Worm (Caenorhabditis elegans) whole organism, L4 larva: Measurements from ENCODE around the gene ZK177.12.

ENCODE experiments used
- F44E2.7 ChIP-seq: fragments of 200-800 bp; sonication (Bioruptor generic); IDR thresholded peaks from 2 replicates; pipeline ENCODE4 v2.1.2; 2022; ENCODE audit warnings: missing genetic modification characterization, missing compliant biosample characterization
- R02D3.7 ChIP-seq: fragments of 150-350 bp; sonication (generic microtip); optimal IDR thresholded peaks from 3 replicates; lab custom pipeline; 2014; ENCODE audit warnings: missing biosample characterization, missing genetic modification characterization
- T20F7.1 ChIP-seq: fragments of 200-800 bp; sonication (Bioruptor generic); optimal IDR thresholded peaks from 2 replicates; lab custom pipeline; 2018; ENCODE audit warnings: mild to moderate bottlenecking, missing genetic modification characterization, missing compliant biosample characterization
- T26A8.4 ChIP-seq: fragments of 200-800 bp; sonication (Bioruptor generic); IDR thresholded peaks from 2 replicates; pipeline ENCODE4 v1.3.6; 2022; ENCODE audit warnings: missing genetic modification characterization, missing compliant biosample characterization
- ZK337.2 ChIP-seq: fragments of 200-800 bp; sonication (Bioruptor generic); IDR thresholded peaks from 2 replicates; pipeline ENCODE4 v1.3.6; 2022; ENCODE audit warnings: missing genetic modification reagents, missing genetic modification characterization, missing compliant biosample characterization
- aha-1 ChIP-seq: fragments of 150-350 bp; peaks from one replicate; lab custom pipeline; 2014; ENCODE audit warnings: missing biosample characterization, missing genetic modification characterization
- aly-2 ChIP-seq: sonication (generic microtip); optimal IDR thresholded peaks from 2 replicates; lab custom pipeline; 2018; ENCODE audit warnings: missing biosample characterization, missing genetic modification characterization
- ama-1 ChIP-seq: fragments of 150-350 bp; optimal IDR thresholded peaks from 2 replicates; lab custom pipeline; 2014; ENCODE audit warnings: inconsistent platforms, mixed read lengths
- arid-1 ChIP-seq: fragments of 200-800 bp; sonication (Bioruptor generic); conservative IDR thresholded peaks from 2 replicates; pipeline ENCODE4 v1.3.6; 2022; ENCODE audit warnings: missing genetic modification reagents, missing genetic modification characterization, missing compliant biosample characterization
- attf-4 ChIP-seq: sonication (generic microtip); optimal IDR thresholded peaks from 3 replicates; lab custom pipeline; 2017; ENCODE audit warnings: missing biosample characterization, missing genetic modification characterization
- ceh-44 ChIP-seq: fragments of 200-800 bp; sonication (Bioruptor generic); IDR thresholded peaks from 2 replicates; pipeline ENCODE4 v1.3.6; 2022; ENCODE audit warnings: missing genetic modification reagents, missing genetic modification characterization, missing compliant biosample characterization
- ceh-62 ChIP-seq: sonication (generic microtip); optimal IDR thresholded peaks from 2 replicates; lab custom pipeline; 2017; ENCODE audit warnings: missing biosample characterization, missing genetic modification characterization
- ctbp-1 ChIP-seq: fragments of 200-800 bp; sonication (Bioruptor generic); IDR thresholded peaks from 2 replicates; pipeline ENCODE4 v1.3.6; 2022; ENCODE audit warnings: missing genetic modification reagents, missing genetic modification characterization, missing compliant biosample characterization
- dmd-8 ChIP-seq: fragments of 200-800 bp; sonication (Bioruptor generic); IDR thresholded peaks from 2 replicates; pipeline ENCODE4 v1.3.6; 2022; ENCODE audit warnings: missing genetic modification characterization, missing compliant biosample characterization
- dmd-9 ChIP-seq: fragments of 200-800 bp; sonication (Bioruptor generic); IDR thresholded peaks from 2 replicates; pipeline ENCODE4 v1.3.6; 2022; ENCODE audit warnings: missing genetic modification reagents, missing genetic modification characterization, missing compliant biosample characterization
- dpl-1 ChIP-seq: fragments of 150-350 bp; optimal IDR thresholded peaks from 2 replicates; lab custom pipeline; 2014; ENCODE audit warnings: missing biosample characterization, missing genetic modification reagents, missing genetic modification characterization
- dve-1 ChIP-seq: sonication (generic microtip); optimal IDR thresholded peaks from 2 replicates; lab custom pipeline; 2017; ENCODE audit warnings: antibody characterized with exemption, mild to moderate bottlenecking, missing genetic modification characterization, missing compliant biosample characterization; ENCODE audit not compliant: insufficient read depth
- fkh-10 ChIP-seq: fragments of 150-350 bp; optimal IDR thresholded peaks from 2 replicates; lab custom pipeline; 2014; ENCODE audit warnings: missing biosample characterization, missing genetic modification reagents, missing genetic modification characterization
- gei-8 ChIP-seq: fragments of 200-800 bp; sonication (Bioruptor generic); optimal IDR thresholded peaks from 2 replicates; lab custom pipeline; 2018; ENCODE audit warnings: mild to moderate bottlenecking, missing genetic modification characterization, missing compliant biosample characterization
- hlh-11 ChIP-seq: fragments of 200-800 bp; sonication (Bioruptor generic); optimal IDR thresholded peaks from 2 replicates; lab custom pipeline; 2018; ENCODE audit warnings: mild to moderate bottlenecking, missing genetic modification characterization, missing compliant biosample characterization
- hmg-1.1 ChIP-seq: fragments of 200-800 bp; sonication (Bioruptor generic); IDR thresholded peaks from 2 replicates; pipeline ENCODE4 v1.3.6; 2022; ENCODE audit warnings: missing genetic modification reagents, missing genetic modification characterization, missing compliant biosample characterization
- lir-3 ChIP-seq: sonication (generic microtip); optimal IDR thresholded peaks from 2 replicates; lab custom pipeline; 2016; ENCODE audit warnings: mild to moderate bottlenecking, missing genetic modification characterization, missing compliant biosample characterization
- madf-5 ChIP-seq, 2 experiments: fragments of 200-800 bp; sonication (Bioruptor generic); IDR thresholded peaks; 2 replicates each; pipeline ENCODE4 v1.3.6; 2022; ENCODE audit warnings: missing compliant biosample characterization in 2 of 2, missing genetic modification characterization in 2 of 2
- madf-9 ChIP-seq: fragments of 200-800 bp; sonication (Bioruptor generic); conservative IDR thresholded peaks from 2 replicates; pipeline ENCODE4 v1.3.6; 2022; ENCODE audit warnings: missing genetic modification reagents, missing genetic modification characterization, missing compliant biosample characterization
- mep-1 ChIP-seq: fragments of 150-350 bp; sonication (generic microtip); optimal IDR thresholded peaks from 3 replicates; lab custom pipeline; 2014; ENCODE audit warnings: missing biosample characterization, missing genetic modification characterization
- mxl-2 ChIP-seq: fragments of 200-800 bp; sonication (Bioruptor generic); conservative IDR thresholded peaks from 2 replicates; pipeline ENCODE4 v1.3.6; 2022; ENCODE audit warnings: missing genetic modification reagents, missing genetic modification characterization, missing compliant biosample characterization
- nhr-111 ChIP-seq: fragments of 200-800 bp; sonication (Bioruptor generic); optimal IDR thresholded peaks from 2 replicates; lab custom pipeline; 2018; ENCODE audit warnings: mild to moderate bottlenecking, missing genetic modification characterization, missing compliant biosample characterization
- nhr-41 ChIP-seq: fragments of 200-800 bp; sonication (Bioruptor generic); IDR thresholded peaks from 2 replicates; pipeline ENCODE4 v1.3.6; 2022; ENCODE audit warnings: missing genetic modification reagents, missing genetic modification characterization, missing compliant biosample characterization
- nhr-48 ChIP-seq: sonication (generic microtip); optimal IDR thresholded peaks from 2 replicates; lab custom pipeline; 2016; ENCODE audit warnings: mild to moderate bottlenecking, missing genetic modification characterization, missing compliant biosample characterization
- nhr-77 ChIP-seq: fragments of 150-350 bp; optimal IDR thresholded peaks from 2 replicates; lab custom pipeline; 2014; ENCODE audit warnings: missing biosample characterization, missing genetic modification characterization
- pqm-1 ChIP-seq: sonication (generic microtip); optimal IDR thresholded peaks from 2 replicates; lab custom pipeline; 2017; ENCODE audit warnings: missing biosample characterization, missing genetic modification characterization
- set-16 ChIP-seq: fragments of 200-800 bp; sonication (Bioruptor generic); IDR thresholded peaks from 2 replicates; pipeline ENCODE4 v1.3.6; 2022; ENCODE audit warnings: missing genetic modification reagents, missing genetic modification characterization, missing compliant biosample characterization
- skn-1 ChIP-seq: fragments of 150-350 bp; optimal IDR thresholded peaks from 2 replicates; lab custom pipeline; 2014; ENCODE audit warnings: missing biosample characterization, missing genetic modification characterization
- snpc-4 ChIP-seq: fragments of 150-350 bp; optimal IDR thresholded peaks from 2 replicates; lab custom pipeline; 2014; ENCODE audit warnings: missing biosample characterization, missing genetic modification characterization
- spr-1 ChIP-seq: sonication (generic microtip); optimal IDR thresholded peaks from 2 replicates; lab custom pipeline; 2016; ENCODE audit warnings: mild to moderate bottlenecking, missing genetic modification characterization, missing compliant biosample characterization
- zag-1 ChIP-seq: fragments of 150-350 bp; optimal IDR thresholded peaks from 2 replicates; lab custom pipeline; 2014; ENCODE audit warnings: missing biosample characterization, missing genetic modification characterization
- zfp-3 ChIP-seq: fragments of 200-800 bp; sonication (Bioruptor generic); conservative IDR thresholded peaks from 2 replicates; pipeline ENCODE4 v1.3.6; 2022; ENCODE audit warnings: missing genetic modification reagents, missing genetic modification characterization, missing compliant biosample characterization

The ZK177.12 gene

DNA sequence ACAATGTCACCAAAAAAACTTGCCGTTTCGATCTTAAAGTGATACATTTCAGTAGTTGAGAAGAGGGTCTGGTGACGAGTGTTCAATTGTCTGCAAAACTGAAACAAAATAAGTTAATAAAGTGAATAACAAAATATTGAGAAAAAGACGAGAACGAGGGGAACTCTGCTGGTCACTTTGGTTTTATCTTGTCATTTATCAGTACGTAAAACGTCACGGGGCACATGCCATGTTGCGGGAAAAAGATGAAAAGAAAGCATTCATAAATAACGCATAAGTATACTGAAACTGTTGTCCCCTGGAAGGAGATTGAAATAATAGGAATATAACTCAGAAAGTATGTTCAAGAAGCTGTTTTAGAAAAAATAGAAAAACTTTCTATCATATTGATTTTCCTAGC lies 6.7 kb upstream of the ZK177.12 start, which contains the start of gene sahd-1:
sahd-1 (minus strand) TSS at position 100 of the 400 bp plus-strand sequence.
- TF ChIP-seq pqm-1 (tag; lab: Kevin White, UChicago) (peak; percentile 40), aha-1 (tag; lab: Kevin White, UChicago) (peak; percentile 46), madf-9 (GFP tag; lab: Robert Waterston, UW) (no peak)

DNA sequence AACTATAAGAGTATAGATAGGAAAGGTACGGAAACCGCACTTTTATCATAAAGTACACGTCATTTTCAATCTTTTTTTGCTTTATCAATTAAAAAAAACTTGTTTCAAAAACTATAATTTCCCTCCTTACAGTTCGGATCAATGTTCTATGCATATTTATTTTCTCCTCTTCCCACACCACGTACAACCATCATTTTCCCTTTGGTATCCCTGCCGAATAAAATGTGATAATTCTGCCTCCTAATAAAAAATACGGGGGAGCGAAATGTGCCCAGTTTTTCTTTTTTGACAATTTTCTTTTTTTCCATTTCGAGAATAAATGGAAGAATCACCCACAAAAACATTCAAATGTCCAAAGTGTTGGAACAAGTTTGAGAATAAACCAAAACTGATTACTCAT lies 6.0 kb upstream of the ZK177.12 start, which contains the start of gene ZK177.3:
ZK177.3 (plus strand) TSS at position 301 of the 400 bp plus-strand sequence.
- TF ChIP-seq madf-5 (GFP tag; IDR thresholded peaks at IDR 0.05; lab: Robert Waterston, UW) (no peak), pqm-1 (tag; lab: Kevin White, UChicago) (peak; percentile 40)

DNA sequence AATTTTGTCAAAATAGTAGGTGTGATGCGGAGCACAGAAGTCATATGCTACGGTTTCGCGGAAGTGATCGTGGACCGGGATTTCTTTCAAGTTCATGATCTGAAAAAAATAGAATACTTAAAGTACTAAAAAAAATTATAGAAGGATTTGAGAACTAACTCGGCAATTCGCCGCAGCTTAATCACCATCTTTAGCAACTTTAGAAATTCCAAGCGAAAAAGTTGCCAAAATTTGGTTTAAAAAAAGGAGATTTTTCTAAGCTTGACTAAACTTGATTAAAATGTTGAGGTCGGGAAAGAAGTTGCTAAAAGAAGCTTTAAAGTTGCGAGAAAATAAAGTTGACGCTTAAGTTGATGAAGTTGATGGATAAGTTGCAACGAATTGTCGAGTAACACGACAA lies 3.9 kb upstream of the ZK177.12 start, which contains the start of gene ZK177.9:
ZK177.9 (minus strand) TSS at position 101 of the 400 bp plus-strand sequence.
- TF ChIP-seq F44E2.7 (GFP tag; lab: Robert Waterston, UW) (no peak), T20F7.1 (no peak), hmg-1.1 (GFP tag; lab: Robert Waterston, UW) (no peak), dve-1 (no peak), nhr-111 (GFP tag; lab: Kevin White, UChicago) (no peak), ama-1 (lab: Kevin White, UChicago) (no peak), dmd-8 (GFP tag; lab: Robert Waterston, UW) (no peak), nhr-77 (tag; lab: Kevin White, UChicago) (no peak), ceh-44 (GFP tag; lab: Robert Waterston, UW) (no peak), zag-1 (tag; lab: Kevin White, UChicago) (no peak), attf-4 (no peak), ZK337.2 (GFP tag; lab: Robert Waterston, UW) (no peak), hlh-11 (no peak), arid-1 (no peak), nhr-41 (no peak), ceh-62 (no peak), R02D3.7 (tag; lab: Kevin White, UChicago) (no peak)

DNA sequence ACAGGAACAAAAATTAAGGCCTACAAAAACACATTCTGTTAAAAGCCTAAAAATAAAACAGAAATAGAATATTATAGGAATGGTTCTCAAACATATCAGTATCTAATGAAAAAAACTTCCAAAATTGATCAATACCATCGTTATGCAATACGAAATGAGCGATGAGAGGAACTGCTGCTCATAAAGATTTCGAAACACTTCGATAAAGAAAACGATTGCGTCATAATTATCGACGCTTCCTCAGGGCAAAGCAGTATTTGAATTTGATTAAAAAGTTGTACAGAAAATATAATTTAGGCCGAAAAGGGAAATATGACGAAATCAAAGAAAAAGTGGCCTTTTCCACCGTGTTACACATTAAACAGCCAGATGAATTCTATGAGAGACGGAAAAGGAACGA lies 3.5 kb upstream of the ZK177.12 start:
- TF ChIP-seq skn-1 (no peak), hlh-11 (no peak), set-16 (GFP tag; lab: Robert Waterston, UW) (no peak), mxl-2 (no peak), T20F7.1 (no peak), attf-4 (no peak), fkh-10 (GFP tag; lab: Kevin White, UChicago) (no peak), nhr-41 (no peak), nhr-48 (tag; lab: Kevin White, UChicago) (no peak), mep-1 (tag; lab: Kevin White, UChicago) (no peak)

DNA sequence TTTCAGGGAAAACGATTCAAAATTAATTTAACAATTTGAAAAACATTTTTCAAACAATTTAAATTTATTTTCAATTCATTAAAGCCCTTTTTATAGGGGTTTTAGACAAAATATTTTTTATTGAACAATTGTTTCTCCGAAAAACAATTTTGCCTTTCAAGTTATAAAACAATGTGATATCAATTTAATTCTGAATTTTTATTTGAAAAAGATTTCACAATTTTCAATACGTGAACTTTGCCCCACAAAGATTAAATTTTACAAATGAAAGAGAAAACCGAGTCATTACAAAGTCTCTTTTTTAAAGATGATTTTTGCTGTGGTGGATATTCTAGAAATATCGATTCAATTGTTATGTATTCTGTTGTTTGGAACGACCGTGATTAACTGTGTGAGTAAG lies 2.6 kb upstream of the ZK177.12 start, which contains the start of gene ZK177.2:
ZK177.2 (plus strand) TSS at position 301 of the 400 bp plus-strand sequence.
- no peak for TF ChIP-seq hlh-11
- TF ChIP-seq nhr-111 (GFP tag; lab: Kevin White, UChicago), result no peak
- TF ChIP-seq T20F7.1, result no peak
- TF ChIP-seq ctbp-1 (GFP tag; lab: Robert Waterston, UW), result no peak
- no peak for TF ChIP-seq ama-1 (lab: Kevin White, UChicago)
- no peak for TF ChIP-seq gei-8
- no peak for TF ChIP-seq zfp-3 (GFP tag; lab: Robert Waterston, UW)
- TF ChIP-seq lir-3 (tag; lab: Kevin White, UChicago), result no peak
- no peak for TF ChIP-seq T26A8.4 (GFP tag; lab: Robert Waterston, UW)
- TF ChIP-seq snpc-4 (tag; lab: Kevin White, UChicago), result no peak
- TF ChIP-seq spr-1 (tag; lab: Kevin White, UChicago), result no peak
- no peak for TF ChIP-seq dmd-9 (GFP tag; lab: Robert Waterston, UW)
- TF ChIP-seq dpl-1 (GFP tag; lab: Kevin White, UChicago), result no peak
- TF ChIP-seq aly-2, result no peak
- TF ChIP-seq, all 104 proteins: peak for 0
